Worm (Caenorhabditis elegans): ENCODE measurements around the gene pept-2.

The pept-2 gene

DNA sequence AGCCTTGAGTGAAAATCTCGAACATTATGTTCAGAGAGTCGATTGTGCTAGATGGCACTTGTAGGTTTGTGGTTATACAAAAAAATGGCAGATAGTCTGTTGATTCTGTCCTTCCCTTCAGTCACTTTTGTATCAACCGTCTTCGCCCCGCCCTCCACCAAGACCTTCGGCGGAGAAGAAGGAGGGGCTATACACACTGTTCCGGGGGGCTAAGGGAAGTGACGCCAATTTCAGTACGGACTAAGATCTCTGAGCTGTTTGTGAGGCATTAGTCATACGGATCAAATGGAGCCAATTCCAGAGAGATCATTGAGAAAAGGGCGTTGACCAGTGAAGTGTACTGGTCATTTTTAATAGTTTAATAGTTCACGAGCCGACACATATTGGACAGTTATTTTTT, 9.9 kb upstream of the pept-2 start, which contains the start of gene swt-3:
Gene swt-3, minus strand, starts transcription at position 101 of the 400 bp plus-strand sequence.
- TF ChIP-seq unc-62 (GFP tag; optimal IDR thresholded peaks at IDR 0.05) (no peak), flh-1 (GFP tag; optimal IDR thresholded peaks at IDR 0.05) (no peak), pha-4 (tag; optimal IDR thresholded peaks at IDR 0.05) (no peak), zip-8 (tag; optimal IDR thresholded peaks at IDR 0.05) (no peak), lin-32 (GFP tag; optimal IDR thresholded peaks at IDR 0.05) (no peak), ceh-43 (GFP tag; optimal IDR thresholded peaks at IDR 0.05) (no peak), mls-2 (tag; optimal IDR thresholded peaks at IDR 0.05) (no peak), hlh-1 (tag; optimal IDR thresholded peaks at IDR 0.05) (no peak), ceh-39 (tag; optimal IDR thresholded peaks at IDR 0.05) (no peak), tbx-8 (GFP tag; optimal IDR thresholded peaks at IDR 0.05) (no peak)

DNA sequence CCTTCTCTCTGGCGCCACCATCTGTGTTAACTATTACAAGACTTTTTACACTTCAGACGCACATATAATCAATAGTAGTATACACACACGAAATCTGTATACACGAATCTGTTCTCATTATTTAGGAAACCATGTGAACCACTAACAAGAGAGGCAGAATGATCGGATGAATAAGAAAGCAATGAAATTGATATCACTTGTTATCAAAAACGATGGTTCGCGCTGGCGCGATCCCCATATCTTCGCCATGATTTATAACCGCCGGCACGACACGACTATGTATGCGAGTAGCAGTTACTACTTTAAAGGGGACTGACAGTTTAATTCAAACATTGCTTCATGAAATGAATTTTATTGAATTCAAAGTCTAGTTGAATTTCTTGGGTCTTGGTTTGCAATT, 9.1 kb upstream of the pept-2 start:
- TF ChIP-seq pha-4 (tag; optimal IDR thresholded peaks at IDR 0.05): no peak
- TF ChIP-seq nhr-28 (tag; optimal IDR thresholded peaks at IDR 0.05): no peak
- TF ChIP-seq ceh-43 (GFP tag; optimal IDR thresholded peaks at IDR 0.05): no peak

DNA sequence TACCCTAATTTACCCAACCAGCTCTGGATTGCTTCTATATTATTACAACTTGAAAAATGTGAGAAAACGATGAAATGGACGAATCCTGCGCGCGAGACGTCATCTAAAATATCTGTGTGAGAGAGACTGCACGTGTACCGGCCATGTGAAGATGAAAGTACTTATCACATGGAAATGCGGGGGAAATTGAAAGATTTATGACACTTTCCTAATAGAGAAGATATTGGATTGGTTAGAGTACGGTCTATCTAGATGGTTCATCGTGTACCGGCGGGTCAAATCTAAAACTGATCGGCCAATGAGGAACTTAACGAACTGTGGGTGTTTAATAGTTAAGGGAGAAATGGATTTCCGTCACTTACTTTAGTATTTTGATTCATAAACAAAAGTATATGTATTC, 8.4 kb upstream of the pept-2 start:
- TF ChIP-seq snpc-4 (tag; optimal IDR thresholded peaks at IDR 0.05) (no peak), unc-39 (tag; optimal IDR thresholded peaks at IDR 0.05) (no peak), hlh-1 (tag; optimal IDR thresholded peaks at IDR 0.05) (no peak), zip-8 (tag; optimal IDR thresholded peaks at IDR 0.05) (no peak), mab-5 (tag; optimal IDR thresholded peaks at IDR 0.05) (no peak)

DNA sequence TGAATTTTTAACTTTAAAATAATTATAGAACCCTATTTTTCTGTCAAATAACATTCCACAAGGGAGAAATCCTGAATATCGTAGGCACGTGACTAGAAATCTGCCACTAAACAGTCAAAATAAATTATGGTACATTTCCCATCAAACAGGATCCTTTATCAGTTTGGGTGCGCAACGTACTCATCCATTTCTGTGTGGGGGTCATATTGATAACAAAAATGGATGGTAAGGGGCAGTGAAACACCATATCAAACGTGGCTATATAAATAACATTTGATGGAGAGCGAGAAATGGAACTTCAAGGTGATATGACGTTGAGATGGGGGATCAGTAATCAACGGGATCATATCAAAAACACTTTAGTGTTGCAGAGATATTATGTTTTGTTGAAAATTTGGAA, 6.4 kb upstream of the pept-2 start:
- no peak for TF ChIP-seq sptf-1 (tag; optimal IDR thresholded peaks at IDR 0.05)
- TF ChIP-seq drap-1 (GFP tag; optimal IDR thresholded peaks at IDR 0.05): no peak

DNA sequence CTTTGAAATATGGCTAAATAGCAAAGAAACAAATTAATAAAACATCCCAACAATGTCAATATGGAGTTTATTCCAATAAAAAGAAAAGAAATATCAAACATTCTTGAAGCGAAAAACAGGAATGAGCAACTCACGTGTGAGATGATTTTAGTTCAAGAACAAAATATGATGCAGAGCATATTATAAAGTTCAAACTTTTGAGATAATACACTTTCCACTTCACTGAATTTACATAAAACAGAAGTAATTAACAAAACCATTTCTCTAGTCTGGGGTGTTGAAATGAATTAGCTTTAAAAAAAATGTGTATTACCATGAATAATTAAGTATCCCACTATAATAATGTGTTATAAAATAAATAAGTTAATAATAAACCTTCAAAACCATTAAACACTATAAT, 3.7 kb upstream of the pept-2 start, which contains the start of gene srd-7:
Gene srd-7, minus strand, starts transcription at position 101 of the 400 bp plus-strand sequence.
- TF ChIP-seq hlh-1 (tag; optimal IDR thresholded peaks at IDR 0.05): no peak
- TF ChIP-seq sem-2 (GFP tag; optimal IDR thresholded peaks at IDR 0.05): no peak
- no peak for TF ChIP-seq lsy-2 (tag; optimal IDR thresholded peaks at IDR 0.05)
- no peak for TF ChIP-seq unc-62 (GFP tag; optimal IDR thresholded peaks at IDR 0.05)

DNA sequence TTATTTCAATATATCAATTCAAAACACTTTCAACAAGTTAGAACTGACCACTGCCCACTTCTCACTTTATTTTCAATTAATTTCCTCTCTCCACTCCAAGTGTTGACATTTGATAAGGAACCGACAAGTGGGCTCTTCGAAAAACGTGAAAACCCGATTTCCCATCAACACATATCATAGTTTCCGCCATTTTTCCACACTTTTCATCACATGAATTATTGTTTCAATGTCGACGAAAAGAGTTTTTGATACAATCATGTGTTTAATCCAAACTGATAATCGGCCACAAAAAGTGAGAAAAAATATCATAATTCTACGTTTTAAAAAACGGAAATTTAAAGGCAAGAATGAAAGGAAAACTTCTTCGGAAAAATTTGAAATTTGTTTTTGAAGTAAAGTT, 5.2 kb downstream of the pept-2 start:
- no peak for TF ChIP-seq ham-2 (GFP tag; optimal IDR thresholded peaks at IDR 0.05)
- TF ChIP-seq nhr-2 (tag; optimal IDR thresholded peaks at IDR 0.05): no peak
- no peak for TF ChIP-seq lin-32 (GFP tag; optimal IDR thresholded peaks at IDR 0.05)
- no peak for TF ChIP-seq pha-4 (tag; optimal IDR thresholded peaks at IDR 0.05)
- no peak for TF ChIP-seq mep-1 (tag; optimal IDR thresholded peaks at IDR 0.05)
- TF ChIP-seq ceh-43 (GFP tag; optimal IDR thresholded peaks at IDR 0.05): no peak
- no peak for TF ChIP-seq unc-120 (tag; optimal IDR thresholded peaks at IDR 0.05; ENCODE audit: poor library complexity, severe bottlenecking)
- TF ChIP-seq cnd-1 (tag; optimal IDR thresholded peaks at IDR 0.05): no peak
- TF ChIP-seq mls-2 (tag; optimal IDR thresholded peaks at IDR 0.05): no peak
- TF ChIP-seq sem-2 (GFP tag; optimal IDR thresholded peaks at IDR 0.05): no peak

DNA sequence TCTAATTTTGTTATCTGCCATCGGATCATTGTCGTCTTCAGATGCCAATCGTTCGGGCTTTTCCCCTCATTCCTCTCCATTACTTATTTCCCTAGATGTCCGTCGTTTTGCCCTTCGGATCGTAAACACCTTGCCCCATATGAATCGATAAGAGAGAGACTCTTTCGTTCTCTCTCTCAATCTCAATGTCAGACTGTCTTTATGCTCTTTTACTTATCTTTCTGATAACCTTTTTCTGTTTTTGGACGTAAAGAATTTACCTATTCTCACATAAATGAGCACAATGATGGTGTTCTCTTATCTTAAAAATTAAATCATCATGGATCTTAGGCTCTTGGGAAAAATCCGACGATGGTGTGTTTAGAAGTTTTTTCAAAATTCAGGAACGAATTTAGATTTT, 6.3 kb downstream of the pept-2 start:
- no peak for TF ChIP-seq ces-1 (GFP tag; optimal IDR thresholded peaks at IDR 0.05)
- peak; percentile 57 for TF ChIP-seq elt-1 (tag; optimal IDR thresholded peaks at IDR 0.05; ENCODE audit: borderline replicate concordance, insufficient read depth)

DNA sequence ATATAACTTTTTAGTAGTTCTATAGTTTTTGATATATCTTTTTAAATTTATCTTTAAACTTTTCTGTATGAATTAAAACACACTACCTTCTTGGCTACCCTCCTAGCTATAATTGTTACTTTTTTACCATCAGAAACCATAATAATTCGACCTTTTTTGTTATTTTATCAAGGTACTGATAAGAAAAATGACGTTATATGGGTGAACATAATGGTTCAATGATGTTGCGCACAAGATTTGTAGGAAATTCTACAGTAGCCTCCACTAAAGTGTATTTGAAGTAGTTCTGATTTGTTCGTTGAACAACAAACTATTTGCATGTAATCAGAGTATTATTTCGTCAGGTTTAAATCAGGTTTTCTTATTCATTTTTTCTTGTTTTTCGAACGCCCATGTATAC, 8.2 kb downstream of the pept-2 start:
- TF ChIP-seq cnd-1 (tag; optimal IDR thresholded peaks at IDR 0.05): no peak
- TF ChIP-seq ham-2 (GFP tag; optimal IDR thresholded peaks at IDR 0.05): no peak
- TF ChIP-seq zip-8 (tag; optimal IDR thresholded peaks at IDR 0.05): no peak
- TF ChIP-seq M03D4.4 (tag; optimal IDR thresholded peaks at IDR 0.05): no peak
- no peak for TF ChIP-seq nhr-28 (tag; optimal IDR thresholded peaks at IDR 0.05)
- TF ChIP-seq ceh-83 (GFP tag; optimal IDR thresholded peaks at IDR 0.05): no peak
- no peak for TF ChIP-seq bed-3 (GFP tag; optimal IDR thresholded peaks at IDR 0.05)
- TF ChIP-seq ztf-11 (tag; optimal IDR thresholded peaks at IDR 0.05): no peak
- TF ChIP-seq sptf-1 (tag; optimal IDR thresholded peaks at IDR 0.05): no peak
- TF ChIP-seq mab-5 (tag; optimal IDR thresholded peaks at IDR 0.05): no peak
- no peak for TF ChIP-seq lin-13 (tag; optimal IDR thresholded peaks at IDR 0.05)
- no peak for TF ChIP-seq lsy-2 (tag; optimal IDR thresholded peaks at IDR 0.05)
